Fruit fly (Drosophila melanogaster) whole organism, embryonic: ENCODE measurements around the gene CG3408.

Experiments
- Abd-B ChIP-seq: fragments of 200-800 bp; sonication (Bioruptor generic); optimal IDR thresholded peaks from 2 replicates; lab custom pipeline; 2018; ENCODE audit warnings: missing biosample characterization, mild to moderate bottlenecking, missing genetic modification characterization, moderate library complexity
- Bteb2 ChIP-seq: fragments of 200-800 bp; sonication (Bioruptor generic); optimal IDR thresholded peaks from 2 replicates; lab custom pipeline; 2016; ENCODE audit warnings: missing biosample characterization, missing genetic modification characterization
- CG10267 ChIP-seq: fragments of 200-800 bp; sonication (Bioruptor generic); optimal IDR thresholded peaks from 2 replicates; lab custom pipeline; 2018; ENCODE audit warnings: missing biosample characterization, mild to moderate bottlenecking, missing genetic modification characterization, moderate library complexity
- CG16813 ChIP-seq: fragments of 200-800 bp; sonication (Bioruptor generic); IDR thresholded peaks from 3 replicates; pipeline ENCODE4 v1.3.6; 2022; ENCODE audit warnings: missing biosample characterization, missing genetic modification characterization; ENCODE audit not compliant: partially characterized antibody
- CG18619 ChIP-seq: fragments of 200-800 bp; sonication (Bioruptor generic); optimal IDR thresholded peaks from 3 replicates; lab custom pipeline; 2017; ENCODE audit warnings: missing biosample characterization, mild to moderate bottlenecking, missing genetic modification characterization
- CG2120 ChIP-seq: fragments of 200-800 bp; sonication (Bioruptor generic); optimal IDR thresholded peaks from 3 replicates; lab custom pipeline; 2016; ENCODE audit warnings: missing biosample characterization, missing genetic modification characterization
- CG4617 ChIP-seq: fragments of 200-800 bp; sonication (Bioruptor generic); optimal IDR thresholded peaks from 3 replicates; lab custom pipeline; 2016; ENCODE audit warnings: missing biosample characterization, missing genetic modification characterization, borderline replicate concordance
- CG6175 ChIP-seq: fragments of 200-800 bp; sonication (Bioruptor generic); IDR thresholded peaks from 3 replicates; pipeline ENCODE4 v1.3.6; 2022; ENCODE audit warnings: missing biosample characterization, missing genetic modification characterization
- CG7745 ChIP-seq: fragments of 200-800 bp; sonication (Bioruptor generic); optimal IDR thresholded peaks from 2 replicates; lab custom pipeline; 2018; ENCODE audit warnings: missing biosample characterization, mild to moderate bottlenecking, missing genetic modification characterization, moderate library complexity
- CG8478 ChIP-seq: fragments of >200 bp; optimal IDR thresholded peaks from 2 replicates; lab custom pipeline; 2018
- CG9817 ChIP-seq: fragments of 200-800 bp; sonication (Bioruptor generic); optimal IDR thresholded peaks from 2 replicates; lab custom pipeline; 2018; ENCODE audit warnings: missing biosample characterization, mild to moderate bottlenecking, missing genetic modification characterization, moderate library complexity
- Chrac-16 ChIP-seq: fragments of 200-800 bp; sonication (Bioruptor generic); optimal IDR thresholded peaks from 3 replicates; lab custom pipeline; 2016; ENCODE audit warnings: missing biosample characterization, missing genetic modification characterization
- CoRest ChIP-seq: fragments of 200-800 bp; sonication (Bioruptor generic); optimal IDR thresholded peaks from 3 replicates; lab custom pipeline; 2018; ENCODE audit warnings: missing biosample characterization, mild to moderate bottlenecking, missing genetic modification characterization, moderate library complexity
- Dip3 ChIP-seq: fragments of 200-800 bp; sonication (Bioruptor generic); optimal IDR thresholded peaks from 3 replicates; lab custom pipeline; 2016; ENCODE audit warnings: missing biosample characterization, missing genetic modification characterization
- Ets97D ChIP-seq: fragments of 200-800 bp; sonication (Bioruptor generic); optimal IDR thresholded peaks from 3 replicates; lab custom pipeline; 2016; ENCODE audit warnings: missing biosample characterization, missing genetic modification characterization
- Fer2 ChIP-seq: fragments of 200-800 bp; sonication (Bioruptor generic); optimal IDR thresholded peaks from 2 replicates; lab custom pipeline; 2018; ENCODE audit warnings: missing biosample characterization, mild to moderate bottlenecking, missing genetic modification characterization, moderate library complexity
- Fer3 ChIP-seq: fragments of 200-800 bp; sonication (Bioruptor generic); optimal IDR thresholded peaks from 2 replicates; lab custom pipeline; 2018; ENCODE audit warnings: missing biosample characterization, mild to moderate bottlenecking, missing genetic modification characterization, moderate library complexity
- Gsc ChIP-seq: fragments of 200-800 bp; sonication (Bioruptor generic); IDR thresholded peaks from 2 replicates; pipeline ENCODE4 v1.3.6; 2022; ENCODE audit warnings: missing biosample characterization, missing genetic modification characterization
- Nf-YC ChIP-seq: fragments of 200-800 bp; optimal IDR thresholded peaks from 3 replicates; lab custom pipeline; 2019; ENCODE audit warnings: missing biosample characterization, mild to moderate bottlenecking, missing genetic modification characterization, moderate library complexity
- Oli ChIP-seq: fragments of 200-800 bp; sonication (Bioruptor generic); optimal IDR thresholded peaks from 2 replicates; lab custom pipeline; 2018; ENCODE audit warnings: missing biosample characterization, mild to moderate bottlenecking, missing genetic modification characterization, moderate library complexity
- PHDP ChIP-seq: fragments of 200-800 bp; sonication (Bioruptor generic); optimal IDR thresholded peaks from 3 replicates; lab custom pipeline; 2018; ENCODE audit warnings: missing biosample characterization, mild to moderate bottlenecking, missing genetic modification characterization, moderate library complexity
- Vsx1 ChIP-seq: fragments of 200-800 bp; sonication (Bioruptor generic); optimal IDR thresholded peaks from 2 replicates; lab custom pipeline; 2017; ENCODE audit warnings: missing biosample characterization, mild to moderate bottlenecking, missing genetic modification characterization, missing genetic modification reagents
- YL-1 ChIP-seq: fragments of 200-800 bp; sonication (Bioruptor generic); optimal IDR thresholded peaks from 3 replicates; lab custom pipeline; 2017; ENCODE audit warnings: missing biosample characterization, mild to moderate bottlenecking, missing genetic modification characterization
- amos ChIP-seq: fragments of 200-800 bp; sonication (Bioruptor generic); IDR thresholded peaks from 2 replicates; pipeline ENCODE4 v1.3.6; 2022; ENCODE audit warnings: missing biosample characterization, missing genetic modification characterization; ENCODE audit not compliant: partially characterized antibody
- ato ChIP-seq: fragments of 200-800 bp; sonication (Bioruptor generic); IDR thresholded peaks from 2 replicates; pipeline ENCODE4 v1.3.6; 2022; ENCODE audit warnings: missing biosample characterization, missing genetic modification characterization; ENCODE audit not compliant: partially characterized antibody
- cato ChIP-seq: fragments of 200-800 bp; sonication (Bioruptor generic); optimal IDR thresholded peaks from 2 replicates; lab custom pipeline; 2016; ENCODE audit warnings: missing biosample characterization, missing genetic modification characterization, borderline replicate concordance
- caup ChIP-seq: fragments of 200-800 bp; sonication (Bioruptor generic); optimal IDR thresholded peaks from 3 replicates; lab custom pipeline; 2017; ENCODE audit warnings: missing biosample characterization, mild to moderate bottlenecking, missing genetic modification characterization, moderate library complexity; ENCODE audit not compliant: severe bottlenecking
- chinmo ChIP-seq: fragments of 200-800 bp; sonication (Bioruptor generic); IDR thresholded peaks from 4 replicates; pipeline ENCODE4 v1.3.6; 2022; ENCODE audit warnings: missing biosample characterization, missing genetic modification characterization; ENCODE audit not compliant: partially characterized antibody
- corto ChIP-seq: fragments of 200-800 bp; sonication (Bioruptor generic); optimal IDR thresholded peaks from 2 replicates; lab custom pipeline; 2016; ENCODE audit warnings: missing biosample characterization, mild to moderate bottlenecking, missing genetic modification characterization, moderate library complexity
- crp ChIP-seq, 2 experiments: fragments of 200-800 bp; sonication (Bioruptor generic); optimal IDR thresholded peaks; 2 replicates in 1 of 2; 3 replicates in 1 of 2; lab custom pipeline; 2017; ENCODE audit warnings: missing biosample characterization in 2 of 2, missing genetic modification characterization in 2 of 2, mild to moderate bottlenecking in 1 of 2, moderate library complexity in 1 of 2
- dmrt11E ChIP-seq: fragments of 200-800 bp; sonication (Bioruptor generic); optimal IDR thresholded peaks from 3 replicates; lab custom pipeline; 2018; ENCODE audit warnings: missing biosample characterization, mild to moderate bottlenecking, missing genetic modification characterization, moderate library complexity
- eve ChIP-seq, 2 experiments: fragments of >200 bp; optimal IDR thresholded peaks; 2 replicates each; lab custom pipeline; 2017; ENCODE audit warnings: missing biosample characterization in 2 of 2, missing genetic modification characterization in 2 of 2
- hb ChIP-seq: fragments of 200-800 bp; sonication (Bioruptor generic); IDR thresholded peaks from 3 replicates; pipeline ENCODE4 v1.3.6; 2022; ENCODE audit warnings: missing biosample characterization, missing genetic modification characterization; ENCODE audit not compliant: partially characterized antibody
- her ChIP-seq: fragments of 200-800 bp; sonication (Bioruptor generic); optimal IDR thresholded peaks from 2 replicates; lab custom pipeline; 2016; ENCODE audit warnings: missing biosample characterization, missing genetic modification characterization
- ind ChIP-seq: fragments of 200-800 bp; sonication (Bioruptor generic); optimal IDR thresholded peaks from 3 replicates; lab custom pipeline; 2016; ENCODE audit warnings: missing biosample characterization, missing genetic modification characterization
- lilli ChIP-seq: fragments of 200-800 bp; sonication (Bioruptor generic); optimal IDR thresholded peaks from 3 replicates; lab custom pipeline; 2016; ENCODE audit warnings: missing biosample characterization, missing genetic modification characterization
- nau ChIP-seq: fragments of 200-800 bp; sonication (Bioruptor generic); optimal IDR thresholded peaks from 3 replicates; lab custom pipeline; 2017; ENCODE audit warnings: missing biosample characterization, mild to moderate bottlenecking, missing genetic modification characterization, missing genetic modification reagents
- pho ChIP-seq: fragments of 200-800 bp; sonication (Bioruptor generic); optimal IDR thresholded peaks from 2 replicates; lab custom pipeline; 2016; ENCODE audit warnings: missing biosample characterization, missing genetic modification characterization
- phol ChIP-seq: fragments of 200-800 bp; sonication (Bioruptor generic); optimal IDR thresholded peaks from 3 replicates; lab custom pipeline; 2018; ENCODE audit warnings: missing biosample characterization, mild to moderate bottlenecking, missing genetic modification characterization, moderate library complexity
- ranshi ChIP-seq: fragments of 200-800 bp; sonication (Bioruptor generic); IDR thresholded peaks from 2 replicates; pipeline ENCODE4 v1.3.6; 2022; ENCODE audit warnings: missing biosample characterization, missing genetic modification characterization
- repo ChIP-seq: fragments of 200-800 bp; sonication (Bioruptor generic); optimal IDR thresholded peaks from 2 replicates; lab custom pipeline; 2016; ENCODE audit warnings: missing biosample characterization, missing genetic modification characterization
- sens ChIP-seq: fragments of 200-800 bp; sonication (Bioruptor generic); peaks from one replicate; lab custom pipeline; 2016; ENCODE audit warnings: missing biosample characterization, missing genetic modification characterization
- sisA ChIP-seq: fragments of 200-800 bp; sonication (Bioruptor generic); IDR thresholded peaks from 2 replicates; pipeline ENCODE4 v1.3.6; 2022; ENCODE audit warnings: missing biosample characterization, missing genetic modification characterization
- slp2 ChIP-seq: fragments of 200-800 bp; sonication (Bioruptor generic); optimal IDR thresholded peaks from 2 replicates; lab custom pipeline; 2016; ENCODE audit warnings: missing biosample characterization, missing genetic modification characterization
- tup ChIP-seq: fragments of 200-800 bp; sonication (Bioruptor generic); optimal IDR thresholded peaks from 2 replicates; lab custom pipeline; 2016; ENCODE audit warnings: missing biosample characterization, mild to moderate bottlenecking, missing genetic modification characterization, moderate library complexity
- wdn ChIP-seq: fragments of 200-800 bp; sonication (Bioruptor generic); IDR thresholded peaks from 2 replicates; pipeline ENCODE4 v1.3.6; 2022; ENCODE audit warnings: missing biosample characterization, missing genetic modification characterization
- yki ChIP-seq: fragments of >200 bp; optimal IDR thresholded peaks from 3 replicates; lab custom pipeline; 2018
- zfh2 ChIP-seq: fragments of 200-800 bp; sonication (Bioruptor generic); optimal IDR thresholded peaks from 2 replicates; lab custom pipeline; 2016; ENCODE audit warnings: missing biosample characterization, missing genetic modification characterization

CG3408 gene

DNA sequence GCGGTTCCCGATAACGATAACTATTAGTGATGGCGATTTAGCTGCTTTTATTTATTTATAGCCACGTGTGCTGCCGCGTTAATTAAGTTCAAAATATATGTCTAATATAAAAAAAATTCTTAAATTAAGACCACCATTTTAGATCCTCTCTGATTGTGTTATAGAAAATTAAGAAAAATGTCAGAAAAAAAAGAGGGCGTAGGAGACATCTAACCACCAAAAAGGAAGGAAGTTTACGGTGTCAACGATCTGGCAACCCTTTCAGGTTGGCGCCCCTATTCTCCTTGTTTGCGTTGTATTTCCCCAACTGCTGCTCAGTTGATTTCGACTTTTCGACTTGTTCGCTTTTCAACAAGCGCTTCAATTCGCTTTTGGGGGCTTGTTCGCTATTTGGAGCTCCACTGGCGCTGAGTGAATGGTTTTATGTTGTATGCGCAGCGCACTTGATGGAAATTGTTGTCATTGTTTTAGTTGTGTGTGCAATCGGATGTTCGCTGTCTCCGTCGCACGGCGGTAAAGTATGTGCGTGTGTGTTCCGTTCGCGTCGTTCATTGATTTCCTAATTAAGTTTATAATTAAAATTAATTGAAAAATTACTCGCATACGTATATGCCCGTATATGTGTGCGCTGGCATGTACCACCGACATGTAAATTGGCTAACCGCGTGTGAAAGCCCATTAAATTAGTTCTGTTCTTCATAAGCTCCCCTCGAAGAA is 48.5 kb downstream of the CG3408 start, which contains the start of the genes CG3434 and CG44838 (continued):
- TF ChIP-seq amos (GFP tag; lab: Robert Waterston, UW) (no peak; the same call in 1 of the 2 replicates), Dip3 (GFP tag; lab: Kevin White, UChicago) (peak; percentile 48), CoRest (tag; lab: Kevin White, UChicago) (peak; percentile 88), Ets97D (GFP tag; lab: Kevin White, UChicago) (peak; percentile 78), dmrt11E (tag; lab: Kevin White, UChicago) (peak; percentile 76), phol (tag; lab: Kevin White, UChicago) (peak; percentile 96), Nf-YC (tag; lab: Kevin White, UChicago) (peak; percentile 85), repo (GFP tag; lab: Kevin White, UChicago) (no peak), CG16813 (GFP tag; lab: Robert Waterston, UW) (0 out of 3 replicates have a peak, but pooled peaks have one; percentile 27), hb (GFP tag; lab: Robert Waterston, UW) (no peak), ato (GFP tag; lab: Robert Waterston, UW) (no peak), CG18619 (GFP tag; lab: Kevin White, UChicago) (peak; percentile 76), nau (GFP tag; lab: Kevin White, UChicago) (peak; percentile 48), CG8478 (lab: Kevin White, UChicago) (no peak), ranshi (GFP tag; lab: Robert Waterston, UW) (peak; percentile 64), corto (GFP tag; lab: Kevin White, UChicago) (peak; percentile 42), Gsc (GFP tag; lab: Robert Waterston, UW) (no peak; the same call in 1 of the 2 replicates), Fer2 (tag; lab: Kevin White, UChicago) (peak; percentile 69), cato (GFP tag; lab: Kevin White, UChicago) (peak; percentile 77), PHDP (tag; lab: Kevin White, UChicago) (peak; percentile 81), eve (GFP tag; optimal IDR thresholded peaks at IDR 0.05; lab: Kevin White, UChicago) (no peak), slp2 (no peak), wdn (GFP tag; lab: Robert Waterston, UW) (peak; percentile 40; the same call in 1 of the 2 replicates), zfh2 (GFP tag; lab: Kevin White, UChicago) (peak; percentile 75), Fer3 (tag; lab: Kevin White, UChicago) (peak; percentile 71), CG7745 (tag; lab: Kevin White, UChicago) (peak; percentile 97), Bteb2 (GFP tag; lab: Kevin White, UChicago) (peak; percentile 72), ind (GFP tag; lab: Kevin White, UChicago) (peak; percentile 81), yki (lab: Kevin White, UChicago) (no peak), CG6175 (GFP tag; lab: Robert Waterston, UW) (peak; percentile 44; the same call in 1 of the 3 replicates), CG2120 (GFP tag; lab: Kevin White, UChicago) (peak; percentile 90), Oli (tag; lab: Kevin White, UChicago) (peak; percentile 73), Vsx1 (GFP tag; lab: Kevin White, UChicago) (peak; percentile 58), chinmo (GFP tag; lab: Robert Waterston, UW) (peak; percentile 77; the same call in 1 of the 4 replicates), tup (GFP tag; lab: Kevin White, UChicago) (peak; percentile 38), CG9817 (peak; percentile 74), her (no peak), Abd-B (GFP tag; lab: Kevin White, UChicago) (peak; percentile 86), Chrac-16 (GFP tag; lab: Kevin White, UChicago) (peak; percentile 84), lilli (GFP tag; lab: Kevin White, UChicago) (peak; percentile 90), CG4617 (peak; percentile 81), caup (peak; percentile 83), sens (GFP tag; lab: Kevin White, UChicago) (peak; percentile 95), YL-1 (GFP tag; lab: Kevin White, UChicago) (peak; percentile 58), sisA (GFP tag; lab: Robert Waterston, UW) (peak; percentile 75), pho (peak; percentile 82), CG10267 (tag; lab: Kevin White, UChicago) (peak; percentile 82), crp (GFP tag; optimal IDR thresholded peaks at IDR 0.05; lab: Kevin White, UChicago) (peak in 1 of 2 experiments; percentile 55)
